Worm (Caenorhabditis elegans) whole organism, mixed stage, embryonic: Measurements from ENCODE around the gene F10G2.1.

Experiments used
- M03D4.4 ChIP-seq: sonication (generic microtip); optimal IDR thresholded peaks from 2 replicates; lab custom pipeline; 2017; ENCODE audit warnings: mild to moderate bottlenecking, missing genetic modification characterization, missing compliant biosample characterization
- bed-3 ChIP-seq: fragments of 200-800 bp; sonication (Bioruptor generic); optimal IDR thresholded peaks from 3 replicates; lab custom pipeline; 2018; ENCODE audit warnings: mild to moderate bottlenecking, missing genetic modification characterization, moderate library complexity, missing compliant biosample characterization
- blmp-1 ChIP-seq: fragments of 150-350 bp; optimal IDR thresholded peaks from 2 replicates; lab custom pipeline; 2014; ENCODE audit warnings: missing biosample characterization, missing genetic modification characterization
- ceh-39 ChIP-seq: fragments of 150-350 bp; optimal IDR thresholded peaks from 2 replicates; lab custom pipeline; 2014; ENCODE audit warnings: missing biosample characterization, missing genetic modification characterization
- ceh-43 ChIP-seq: fragments of 200-800 bp; sonication (Bioruptor generic); optimal IDR thresholded peaks from 2 replicates; lab custom pipeline; 2018; ENCODE audit warnings: mild to moderate bottlenecking, missing genetic modification characterization, moderate library complexity, missing compliant biosample characterization
- ceh-83 ChIP-seq: fragments of 200-800 bp; sonication (Bioruptor generic); optimal IDR thresholded peaks from 2 replicates; lab custom pipeline; 2018; ENCODE audit warnings: mild to moderate bottlenecking, missing genetic modification characterization, missing compliant biosample characterization
- ces-1 ChIP-seq: fragments of 150-350 bp; optimal IDR thresholded peaks from 2 replicates; lab custom pipeline; 2014; ENCODE audit warnings: missing biosample characterization, missing genetic modification reagents, missing genetic modification characterization
- cnd-1 ChIP-seq: fragments of 200-800 bp; sonication (Bioruptor generic); optimal IDR thresholded peaks from 2 replicates; lab custom pipeline; 2018; ENCODE audit warnings: mild to moderate bottlenecking, missing genetic modification characterization, missing compliant biosample characterization
- drap-1 ChIP-seq: fragments of 200-800 bp; sonication (Bioruptor generic); optimal IDR thresholded peaks from 3 replicates; lab custom pipeline; 2018; ENCODE audit warnings: mild to moderate bottlenecking, missing genetic modification characterization, missing compliant biosample characterization
- elt-1 ChIP-seq: sonication (generic microtip); optimal IDR thresholded peaks from 2 replicates; lab custom pipeline; 2017; ENCODE audit warnings: missing genetic modification characterization, mild to moderate bottlenecking, missing compliant biosample characterization, antibody characterized with exemption, moderate library complexity, borderline replicate concordance; ENCODE audit not compliant: insufficient read depth
- elt-3 ChIP-seq: fragments of 150-350 bp; optimal IDR thresholded peaks from 2 replicates; lab custom pipeline; 2014; ENCODE audit warnings: missing biosample characterization, missing genetic modification characterization
- flh-1 ChIP-seq: fragments of 200-800 bp; sonication (Bioruptor generic); optimal IDR thresholded peaks from 2 replicates; lab custom pipeline; 2018; ENCODE audit warnings: mild to moderate bottlenecking, missing genetic modification characterization, moderate library complexity, missing compliant biosample characterization
- ham-2 ChIP-seq: fragments of 200-800 bp; sonication (Bioruptor generic); optimal IDR thresholded peaks from 2 replicates; lab custom pipeline; 2018; ENCODE audit warnings: mild to moderate bottlenecking, missing genetic modification characterization, missing compliant biosample characterization
- hlh-1 ChIP-seq: fragments of 150-350 bp; optimal IDR thresholded peaks from 2 replicates; lab custom pipeline; 2014; ENCODE audit warnings: missing biosample characterization, missing genetic modification reagents, missing genetic modification characterization
- lin-13 ChIP-seq: fragments of 150-350 bp; optimal IDR thresholded peaks from 2 replicates; lab custom pipeline; 2014; ENCODE audit warnings: missing biosample characterization, missing genetic modification characterization
- lin-32 ChIP-seq: fragments of 200-800 bp; sonication (Bioruptor generic); optimal IDR thresholded peaks from 2 replicates; lab custom pipeline; 2018; ENCODE audit warnings: mild to moderate bottlenecking, missing genetic modification characterization, missing compliant biosample characterization
- lsy-2 ChIP-seq: fragments of 150-350 bp; optimal IDR thresholded peaks from 2 replicates; lab custom pipeline; 2014; ENCODE audit warnings: missing biosample characterization, missing genetic modification characterization
- mab-5 ChIP-seq: fragments of 150-350 bp; optimal IDR thresholded peaks from 2 replicates; lab custom pipeline; 2014; ENCODE audit warnings: missing biosample characterization, missing genetic modification characterization
- mep-1 ChIP-seq: fragments of 150-350 bp; optimal IDR thresholded peaks from 2 replicates; lab custom pipeline; 2017; ENCODE audit warnings: missing biosample characterization, missing genetic modification reagents, missing genetic modification characterization, inconsistent platforms
- mls-2 ChIP-seq: sonication (generic microtip); optimal IDR thresholded peaks from 2 replicates; lab custom pipeline; 2016; ENCODE audit warnings: mild to moderate bottlenecking, missing genetic modification characterization, moderate library complexity, missing compliant biosample characterization
- nhr-12 ChIP-seq: fragments of 150-350 bp; optimal IDR thresholded peaks from 2 replicates; lab custom pipeline; 2014; ENCODE audit warnings: missing biosample characterization, missing genetic modification characterization
- nhr-2 ChIP-seq: fragments of 150-350 bp; optimal IDR thresholded peaks from 2 replicates; lab custom pipeline; 2014; ENCODE audit warnings: missing biosample characterization, missing genetic modification characterization
- nhr-237 ChIP-seq: fragments of 150-350 bp; optimal IDR thresholded peaks from 2 replicates; lab custom pipeline; 2014; ENCODE audit warnings: missing biosample characterization, missing genetic modification characterization
- nhr-28 ChIP-seq: fragments of 150-350 bp; optimal IDR thresholded peaks from 2 replicates; lab custom pipeline; 2014; ENCODE audit warnings: missing biosample characterization, missing genetic modification characterization
- nhr-76 ChIP-seq: sonication (generic microtip); optimal IDR thresholded peaks from 2 replicates; lab custom pipeline; 2017; ENCODE audit warnings: missing biosample characterization, missing genetic modification characterization
- pha-4 ChIP-seq: fragments of 150-350 bp; optimal IDR thresholded peaks from 2 replicates; lab custom pipeline; 2018; ENCODE audit warnings: missing biosample characterization, missing genetic modification reagents, missing genetic modification characterization
- sem-2 ChIP-seq: fragments of 200-800 bp; sonication (Bioruptor generic); optimal IDR thresholded peaks from 2 replicates; lab custom pipeline; 2018; ENCODE audit warnings: mild to moderate bottlenecking, missing genetic modification characterization, missing compliant biosample characterization
- snpc-4 ChIP-seq: fragments of 150-350 bp; optimal IDR thresholded peaks from 2 replicates; lab custom pipeline; 2014; ENCODE audit warnings: missing biosample characterization, missing genetic modification characterization
- sptf-1 ChIP-seq: sonication (generic microtip); optimal IDR thresholded peaks from 2 replicates; lab custom pipeline; 2017; ENCODE audit warnings: mild to moderate bottlenecking, missing genetic modification characterization, moderate library complexity, missing compliant biosample characterization
- tbx-8 ChIP-seq: fragments of 200-800 bp; sonication (Bioruptor generic); optimal IDR thresholded peaks from 2 replicates; lab custom pipeline; 2018; ENCODE audit warnings: mild to moderate bottlenecking, missing genetic modification characterization, moderate library complexity, missing compliant biosample characterization
- unc-120 ChIP-seq: sonication (generic microtip); optimal IDR thresholded peaks from 2 replicates; lab custom pipeline; 2017; ENCODE audit warnings: missing genetic modification characterization, missing compliant biosample characterization; ENCODE audit not compliant: poor library complexity, severe bottlenecking
- unc-39 ChIP-seq: fragments of 150-350 bp; optimal IDR thresholded peaks from 2 replicates; lab custom pipeline; 2014; ENCODE audit warnings: missing biosample characterization, missing genetic modification characterization
- unc-62 ChIP-seq: fragments of 150-350 bp; optimal IDR thresholded peaks from 2 replicates; lab custom pipeline; 2014; ENCODE audit warnings: missing biosample characterization, missing genetic modification reagents, missing genetic modification characterization

Gene F10G2.1

ce11 chrV:7332253-7332652, at the start of gene F10G2.1:
F10G2.1 (plus strand) TSS chrV:7332553.
- TF ChIP-seq hlh-1 (peak; percentile 25), ces-1 (GFP tag; lab: Kevin White, UChicago) (no peak), drap-1 (GFP tag; lab: Kevin White, UChicago) (no peak), ceh-43 (GFP tag; lab: Kevin White, UChicago) (no peak), unc-120 (tag; lab: Kevin White, UChicago) (no peak)

- no peak for TF ChIP-seq snpc-4 (tag; lab: Kevin White, UChicago)
- no peak for TF ChIP-seq nhr-28 (tag; lab: Kevin White, UChicago)
- no peak for TF ChIP-seq unc-39 (tag; lab: Kevin White, UChicago)
- no peak for TF ChIP-seq elt-1 (tag; lab: Kevin White, UChicago)
- TF ChIP-seq ceh-43 (GFP tag; lab: Kevin White, UChicago): no peak
- TF ChIP-seq pha-4 (tag; lab: Kevin White, UChicago): no peak
- no peak for TF ChIP-seq nhr-2 (tag; lab: Kevin White, UChicago)
- TF ChIP-seq ham-2 (GFP tag; lab: Kevin White, UChicago): no peak
- no peak for TF ChIP-seq elt-3 (tag; lab: Kevin White, UChicago)
- no peak for TF ChIP-seq tbx-8 (GFP tag; lab: Kevin White, UChicago)
- no peak for TF ChIP-seq lin-32
- no peak for TF ChIP-seq blmp-1 (tag; lab: Kevin White, UChicago)
- no peak for TF ChIP-seq sptf-1
- TF ChIP-seq sem-2 (GFP tag; lab: Kevin White, UChicago): no peak
- no peak for TF ChIP-seq cnd-1
- TF ChIP-seq mls-2 (tag; lab: Kevin White, UChicago): no peak
- TF ChIP-seq ceh-39: no peak
Observed at ce11 chrV:7288699-7289098, 43.7 kb upstream of the F10G2.1 start, which contains the start of gene C13A2.1. C13A2.1 (plus strand) TSS chrV:7288999.

ce11 chrV:7295270-7295669, 37.1 kb upstream of the F10G2.1 start, which contains the start of gene F07G11.4:
F07G11.4 (minus strand) TSS chrV:7295370.
- no peak for TF ChIP-seq mls-2 (tag; lab: Kevin White, UChicago)
- no peak for TF ChIP-seq elt-1 (tag; lab: Kevin White, UChicago)
- no peak for TF ChIP-seq ceh-83
- no peak for TF ChIP-seq snpc-4 (tag; lab: Kevin White, UChicago)
- no peak for TF ChIP-seq ham-2 (GFP tag; lab: Kevin White, UChicago)
- no peak for TF ChIP-seq lsy-2 (tag; lab: Kevin White, UChicago)
- TF ChIP-seq lin-13 (tag; lab: Kevin White, UChicago): no peak
- no peak for TF ChIP-seq mab-5 (tag; lab: Kevin White, UChicago)
- no peak for TF ChIP-seq sem-2 (GFP tag; lab: Kevin White, UChicago)
- no peak for TF ChIP-seq tbx-8 (GFP tag; lab: Kevin White, UChicago)
- no peak for TF ChIP-seq unc-120 (tag; lab: Kevin White, UChicago)
- no peak for TF ChIP-seq nhr-12
- TF ChIP-seq unc-62 (GFP tag; lab: Kevin White, UChicago): no peak
- no peak for TF ChIP-seq bed-3 (GFP tag; lab: Kevin White, UChicago)
- TF ChIP-seq nhr-76 (tag; lab: Kevin White, UChicago): no peak
- no peak for TF ChIP-seq ceh-39
- no peak for TF ChIP-seq mep-1
- no peak for TF ChIP-seq ces-1 (GFP tag; lab: Kevin White, UChicago)
- TF ChIP-seq, all 35 proteins: peak for 0

- no peak for TF ChIP-seq hlh-1
- no peak for TF ChIP-seq mep-1
- TF ChIP-seq flh-1: no peak
- TF ChIP-seq unc-120 (tag; lab: Kevin White, UChicago): no peak
- TF ChIP-seq nhr-76 (tag; lab: Kevin White, UChicago): no peak
- TF ChIP-seq elt-3 (tag; lab: Kevin White, UChicago): no peak
- no peak for TF ChIP-seq nhr-237 (tag; lab: Kevin White, UChicago)
- no peak for TF ChIP-seq ceh-39
- no peak for TF ChIP-seq nhr-2 (tag; lab: Kevin White, UChicago)
- TF ChIP-seq lin-13 (tag; lab: Kevin White, UChicago): no peak
- TF ChIP-seq M03D4.4 (tag; lab: Kevin White, UChicago): no peak
- TF ChIP-seq unc-62 (GFP tag; lab: Kevin White, UChicago): no peak
- no peak for TF ChIP-seq ceh-43 (GFP tag; lab: Kevin White, UChicago)
- no peak for TF ChIP-seq bed-3 (GFP tag; lab: Kevin White, UChicago)
- no peak for TF ChIP-seq nhr-28 (tag; lab: Kevin White, UChicago)
- TF ChIP-seq ham-2 (GFP tag; lab: Kevin White, UChicago): no peak
- no peak for TF ChIP-seq pha-4 (tag; lab: Kevin White, UChicago)
- TF ChIP-seq mab-5 (tag; lab: Kevin White, UChicago): no peak
- TF ChIP-seq elt-1 (tag; lab: Kevin White, UChicago): no peak
- no peak for TF ChIP-seq unc-39 (tag; lab: Kevin White, UChicago)
Observed at ce11 chrV:7297263-7297662, 35.1 kb upstream of the F10G2.1 start, which contains the start of gene srj-32. srj-32 (minus strand) TSS chrV:7297363.
